Worm (Caenorhabditis elegans) whole organism, young adult: ENCODE data around the gene smg-4.

Source experiments
- B0261.1 ChIP-seq: sonication (generic microtip); optimal IDR thresholded peaks from 2 replicates; lab custom pipeline; 2016; ENCODE audit warnings: mild to moderate bottlenecking, missing genetic modification characterization, moderate library complexity, missing compliant biosample characterization
- C06A6.2 ChIP-seq: fragments of 200-800 bp; sonication (Bioruptor generic); conservative IDR thresholded peaks from 2 replicates; pipeline ENCODE4 v1.3.6; 2022; ENCODE audit warnings: missing genetic modification characterization, missing compliant biosample characterization
- F33H1.4 ChIP-seq: fragments of 200-800 bp; sonication (Bioruptor generic); IDR thresholded peaks from 2 replicates; pipeline ENCODE4 v1.3.6; 2022; ENCODE audit warnings: missing genetic modification reagents, missing genetic modification characterization, missing compliant biosample characterization
- F39B2.1 ChIP-seq: fragments of 200-800 bp; sonication (Bioruptor generic); IDR thresholded peaks from 2 replicates; pipeline ENCODE4 v1.3.6; 2022; ENCODE audit warnings: missing genetic modification reagents, missing genetic modification characterization, missing compliant biosample characterization
- F49E8.2 ChIP-seq: sonication (generic microtip); optimal IDR thresholded peaks from 3 replicates; lab custom pipeline; 2017; ENCODE audit warnings: missing genetic modification characterization, mild to moderate bottlenecking, missing compliant biosample characterization, antibody characterized with exemption, moderate library complexity; ENCODE audit not compliant: insufficient read depth
- F52B5.7 ChIP-seq: sonication (generic microtip); optimal IDR thresholded peaks from 2 replicates; lab custom pipeline; 2016; ENCODE audit warnings: mild to moderate bottlenecking, missing genetic modification characterization, missing compliant biosample characterization
- F57C9.4 ChIP-seq: sonication (generic microtip); optimal IDR thresholded peaks from 2 replicates; lab custom pipeline; 2017; ENCODE audit warnings: mild to moderate bottlenecking, missing genetic modification characterization, missing compliant biosample characterization
- Y53F4B.3 ChIP-seq: fragments of 200-800 bp; sonication (Bioruptor generic); IDR thresholded peaks from 2 replicates; pipeline ENCODE4 v1.3.6; 2022; ENCODE audit warnings: missing genetic modification reagents, missing genetic modification characterization, missing compliant biosample characterization
- Y56A3A.18 ChIP-seq: fragments of 200-800 bp; sonication (Bioruptor generic); IDR thresholded peaks from 2 replicates; pipeline ENCODE4 v1.3.6; 2022; ENCODE audit warnings: missing genetic modification reagents, missing genetic modification characterization, missing compliant biosample characterization
- Y79H2A.3 ChIP-seq: fragments of 200-800 bp; sonication (Bioruptor generic); conservative IDR thresholded peaks from 2 replicates; pipeline ENCODE4 v1.3.6; 2022; ENCODE audit warnings: missing genetic modification reagents, missing genetic modification characterization, missing compliant biosample characterization
- akir-1 ChIP-seq: fragments of 200-800 bp; sonication (Bioruptor generic); optimal IDR thresholded peaks from 2 replicates; lab custom pipeline; 2018; ENCODE audit warnings: mild to moderate bottlenecking, missing genetic modification characterization, moderate library complexity, missing compliant biosample characterization
- aptf-2 ChIP-seq: fragments of 200-800 bp; sonication (Bioruptor generic); conservative IDR thresholded peaks from 2 replicates; pipeline ENCODE4 v1.3.6; 2022; ENCODE audit warnings: missing genetic modification reagents, missing genetic modification characterization, missing compliant biosample characterization
- athp-1 ChIP-seq: sonication (generic microtip); optimal IDR thresholded peaks from 2 replicates; lab custom pipeline; 2017; ENCODE audit warnings: mild to moderate bottlenecking, missing genetic modification characterization, missing compliant biosample characterization
- attf-3 ChIP-seq: fragments of 200-800 bp; sonication (Bioruptor generic); conservative IDR thresholded peaks from 2 replicates; pipeline ENCODE4 v1.3.6; 2022; ENCODE audit warnings: missing genetic modification reagents, missing genetic modification characterization, missing compliant biosample characterization
- ccch-3 ChIP-seq: fragments of 200-800 bp; sonication (Bioruptor generic); optimal IDR thresholded peaks from 2 replicates; lab custom pipeline; 2018; ENCODE audit warnings: mild to moderate bottlenecking, missing genetic modification characterization, missing compliant biosample characterization
- cebp-2 ChIP-seq: fragments of 200-800 bp; sonication (Bioruptor generic); IDR thresholded peaks from 2 replicates; pipeline ENCODE4 v1.3.6; 2022; ENCODE audit warnings: missing genetic modification characterization, missing compliant biosample characterization
- ceh-100 ChIP-seq: fragments of 200-800 bp; sonication (Bioruptor generic); IDR thresholded peaks from 2 replicates; pipeline ENCODE4 v1.3.6; 2022; ENCODE audit warnings: missing genetic modification reagents, missing genetic modification characterization, missing compliant biosample characterization
- ceh-58 ChIP-seq: fragments of 200-800 bp; sonication (Bioruptor generic); IDR thresholded peaks from 2 replicates; pipeline ENCODE4 v1.3.6; 2022; ENCODE audit warnings: missing genetic modification characterization, missing compliant biosample characterization
- ceh-79 ChIP-seq: sonication (generic microtip); optimal IDR thresholded peaks from 2 replicates; lab custom pipeline; 2017; ENCODE audit warnings: mild to moderate bottlenecking, missing genetic modification characterization, missing compliant biosample characterization
- die-1 ChIP-seq: sonication (generic microtip); optimal IDR thresholded peaks from 2 replicates; lab custom pipeline; 2016; ENCODE audit warnings: missing genotype, mild to moderate bottlenecking, missing genetic modification characterization, missing compliant biosample characterization
- dpl-1 ChIP-seq: fragments of 150-350 bp; optimal IDR thresholded peaks from 2 replicates; lab custom pipeline; 2014; ENCODE audit warnings: missing biosample characterization, missing genetic modification reagents, missing genetic modification characterization
- egrh-3 ChIP-seq: fragments of 200-800 bp; sonication (Bioruptor generic); IDR thresholded peaks from 2 replicates; pipeline ENCODE4 v1.3.6; 2022; ENCODE audit warnings: missing genetic modification reagents, missing genetic modification characterization, missing compliant biosample characterization
- fkh-3 ChIP-seq: sonication (generic microtip); optimal IDR thresholded peaks from 2 replicates; lab custom pipeline; 2016; ENCODE audit warnings: mild to moderate bottlenecking, missing genetic modification characterization, missing compliant biosample characterization
- gei-17 ChIP-seq: fragments of 200-800 bp; sonication (Bioruptor generic); optimal IDR thresholded peaks from 2 replicates; lab custom pipeline; 2018; ENCODE audit warnings: mild to moderate bottlenecking, missing genetic modification characterization, missing compliant biosample characterization
- hlh-12 ChIP-seq: sonication (generic microtip); optimal IDR thresholded peaks from 2 replicates; lab custom pipeline; 2016; ENCODE audit warnings: missing genetic modification characterization, missing compliant biosample characterization
- hmg-1.2 ChIP-seq: fragments of 200-800 bp; sonication (Bioruptor generic); IDR thresholded peaks from 2 replicates; pipeline ENCODE4 v1.3.6; 2022; ENCODE audit warnings: missing genetic modification reagents, missing genetic modification characterization, missing compliant biosample characterization
- hmg-20 ChIP-seq: fragments of 200-800 bp; sonication (Bioruptor generic); IDR thresholded peaks from 2 replicates; pipeline ENCODE4 v1.3.6; 2022; ENCODE audit warnings: missing genetic modification reagents, missing genetic modification characterization, missing compliant biosample characterization
- hrde-1 ChIP-seq: sonication (generic microtip); optimal IDR thresholded peaks from 2 replicates; lab custom pipeline; 2016; ENCODE audit warnings: missing genetic modification characterization, mild to moderate bottlenecking, missing compliant biosample characterization, moderate library complexity, missing genotype, missing genetic modification reagents, borderline replicate concordance
- hsf-1 ChIP-seq: fragments of 200-800 bp; sonication (Bioruptor generic); IDR thresholded peaks from 2 replicates; pipeline ENCODE4 v1.3.6; 2022; ENCODE audit warnings: missing genetic modification reagents, missing genetic modification characterization, missing compliant biosample characterization
- lag-1 ChIP-seq: fragments of 200-800 bp; sonication (Bioruptor generic); IDR thresholded peaks from 2 replicates; pipeline ENCODE4 v1.3.6; 2022; ENCODE audit warnings: missing genetic modification reagents, missing genetic modification characterization, missing compliant biosample characterization
- let-607 ChIP-seq, 2 experiments: fragments of 200-800 bp in 1 of 2; sonication (Bioruptor generic) in 1 of 2; sonication (generic microtip) in 1 of 2; optimal IDR thresholded peaks; 2 replicates each; lab custom pipeline; 2016 to 2018; ENCODE audit warnings: mild to moderate bottlenecking in 2 of 2, missing compliant biosample characterization in 2 of 2, missing genetic modification characterization in 2 of 2, moderate library complexity in 2 of 2, missing genotype in 1 of 2
- lin-26 ChIP-seq: fragments of 200-800 bp; sonication (Bioruptor generic); IDR thresholded peaks from 2 replicates; pipeline ENCODE4 v1.3.6; 2022; ENCODE audit warnings: missing genetic modification reagents, missing genetic modification characterization, missing compliant biosample characterization
- lin-40 ChIP-seq: sonication (generic microtip); optimal IDR thresholded peaks from 2 replicates; lab custom pipeline; 2016; ENCODE audit warnings: missing genetic modification characterization, mild to moderate bottlenecking, missing compliant biosample characterization, missing genotype, missing genetic modification reagents
- madf-3 ChIP-seq: fragments of 200-800 bp; sonication (Bioruptor generic); IDR thresholded peaks from 2 replicates; pipeline ENCODE4 v1.3.6; 2022; ENCODE audit warnings: missing genetic modification reagents, missing genetic modification characterization, missing compliant biosample characterization
- madf-8 ChIP-seq: fragments of 200-800 bp; sonication (Bioruptor generic); conservative IDR thresholded peaks from 2 replicates; pipeline ENCODE4 v1.3.6; 2022; ENCODE audit warnings: missing genetic modification reagents, missing genetic modification characterization, missing compliant biosample characterization
- nfya-2 ChIP-seq: fragments of 200-800 bp; sonication (Bioruptor generic); IDR thresholded peaks from 2 replicates; pipeline ENCODE4 v1.3.6; 2022; ENCODE audit warnings: missing genetic modification reagents, missing genetic modification characterization, missing compliant biosample characterization
- nhr-27 ChIP-seq: fragments of 200-800 bp; sonication (Bioruptor generic); optimal IDR thresholded peaks from 2 replicates; lab custom pipeline; 2018; ENCODE audit warnings: mild to moderate bottlenecking, missing genetic modification characterization, moderate library complexity, missing compliant biosample characterization
- nhr-90 ChIP-seq: sonication (generic microtip); optimal IDR thresholded peaks from 2 replicates; lab custom pipeline; 2016; ENCODE audit warnings: missing genotype, mild to moderate bottlenecking, missing genetic modification characterization, missing compliant biosample characterization
- pha-4 ChIP-seq: fragments of 150-350 bp; sonication (generic microtip); optimal IDR thresholded peaks from 2 replicates; lab custom pipeline; 2014; ENCODE audit warnings: missing biosample characterization, missing genetic modification reagents, missing genetic modification characterization
- rpc-1 ChIP-seq, 2 experiments: fragments of 150-350 bp in 1 of 2; sonication (generic microtip) in 1 of 2; optimal IDR thresholded peaks; 2 replicates each; lab custom pipeline; 2014 to 2018; ENCODE audit warnings: missing biosample characterization in 1 of 2, missing genetic modification characterization in 1 of 2, missing genetic modification reagents in 1 of 2, missing genotype in 1 of 2
- sptf-2 ChIP-seq: fragments of 200-800 bp; sonication (Bioruptor generic); optimal IDR thresholded peaks from 2 replicates; lab custom pipeline; 2018; ENCODE audit warnings: mild to moderate bottlenecking, missing genetic modification characterization, missing compliant biosample characterization
- unc-130 ChIP-seq: sonication (generic microtip); optimal IDR thresholded peaks from 2 replicates; lab custom pipeline; 2016; ENCODE audit warnings: missing genetic modification reagents, missing genetic modification characterization, missing compliant biosample characterization
- xnd-1 ChIP-seq: sonication (generic microtip); optimal IDR thresholded peaks from 2 replicates; lab custom pipeline; 2016; ENCODE audit warnings: missing genotype, missing genetic modification reagents, missing genetic modification characterization, missing compliant biosample characterization
- zim-3 ChIP-seq: sonication (generic microtip); optimal IDR thresholded peaks from 2 replicates; lab custom pipeline; 2017; ENCODE audit warnings: mild to moderate bottlenecking, missing genetic modification characterization, moderate library complexity, missing compliant biosample characterization
- ztf-18 ChIP-seq: sonication (generic microtip); optimal IDR thresholded peaks from 2 replicates; lab custom pipeline; 2016; ENCODE audit warnings: missing genotype, mild to moderate bottlenecking, missing genetic modification characterization, missing compliant biosample characterization
- ztf-28 ChIP-seq: fragments of 200-800 bp; sonication (Bioruptor generic); IDR thresholded peaks from 2 replicates; pipeline ENCODE4 v1.3.6; 2022; ENCODE audit warnings: missing genetic modification reagents, missing genetic modification characterization, missing compliant biosample characterization

smg-4 gene

ce11 chrV:9730743-9731706 lies 46.5 kb downstream of the smg-4 start (continued):
- TF ChIP-seq F49E8.2 (tag; lab: Kevin White, UChicago) (no peak), F52B5.7 (tag; lab: Kevin White, UChicago) (peak; percentile 75), unc-130 (GFP tag; lab: Kevin White, UChicago) (peak; percentile 12), Y56A3A.18 (GFP tag; lab: Robert Waterston, UW) (0 out of 2 replicates have a peak, but pooled peaks have one; percentile 6), ceh-79 (tag; lab: Kevin White, UChicago) (no peak), Y53F4B.3 (no peak), C06A6.2 (GFP tag; lab: Robert Waterston, UW) (peak; percentile 70), hmg-1.2 (GFP tag; lab: Robert Waterston, UW) (peak; percentile 66; the same call in 1 of the 2 replicates), sptf-2 (GFP tag; lab: Kevin White, UChicago) (no peak), ztf-18 (tag; lab: Kevin White, UChicago) (peak; percentile 71), lag-1 (GFP tag; lab: Robert Waterston, UW) (no peak), hsf-1 (GFP tag; lab: Robert Waterston, UW) (no peak), F33H1.4 (GFP tag; lab: Robert Waterston, UW) (no peak), ceh-58 (GFP tag; lab: Robert Waterston, UW) (no peak), pha-4 (tag; lab: Kevin White, UChicago) (no peak), dpl-1 (GFP tag; lab: Kevin White, UChicago) (no peak), madf-3 (GFP tag; lab: Robert Waterston, UW) (no peak), hlh-12 (no peak), athp-1 (tag; lab: Kevin White, UChicago) (peak; percentile 59), nhr-90 (tag; lab: Kevin White, UChicago) (peak; percentile 89), aptf-2 (GFP tag; lab: Robert Waterston, UW) (no peak), ztf-28 (GFP tag; lab: Robert Waterston, UW) (0 out of 2 replicates have a peak, but pooled peaks have one; percentile 4), let-607 (tag; optimal IDR thresholded peaks at IDR 0.05; lab: Kevin White, UChicago) (peak; percentile 93 to 95), F57C9.4 (tag; lab: Kevin White, UChicago) (peak; percentile 33), Y79H2A.3 (no peak), lin-26 (GFP tag; lab: Robert Waterston, UW) (peak; percentile 71; the same call in 1 of the 2 replicates), ceh-100 (GFP tag; lab: Robert Waterston, UW) (peak; percentile 33; the same call in 1 of the 2 replicates), hmg-20 (GFP tag; lab: Robert Waterston, UW) (no peak), madf-8 (no peak), zim-3 (tag; lab: Kevin White, UChicago) (no peak), xnd-1 (tag; lab: Kevin White, UChicago) (no peak), lin-40 (tag; lab: Kevin White, UChicago) (peak; percentile 94), ccch-3 (GFP tag; lab: Kevin White, UChicago) (peak; percentile 18), fkh-3 (no peak), rpc-1 (optimal IDR thresholded peaks at IDR 0.05; lab: Kevin White, UChicago) (no peak), rpc-1 (tag; optimal IDR thresholded peaks at IDR 0.05; lab: Kevin White, UChicago) (no peak), B0261.1 (tag; lab: Kevin White, UChicago) (peak; percentile 16), egrh-3 (GFP tag; lab: Robert Waterston, UW) (peak; percentile 80), hrde-1 (no peak), F39B2.1 (GFP tag; lab: Robert Waterston, UW) (no peak), attf-3 (GFP tag; lab: Robert Waterston, UW) (peak; percentile 62), nfya-2 (GFP tag; lab: Robert Waterston, UW) (no peak), akir-1 (GFP tag; lab: Kevin White, UChicago) (no peak), nhr-27 (no peak), die-1 (tag; lab: Kevin White, UChicago) (peak; percentile 36), gei-17 (peak; percentile 66), cebp-2 (no peak)
